Worm (Caenorhabditis elegans) whole organism, mixed stage, embryonic: ENCODE measurements around the gene T25B2.1.

Experiments
- M03D4.4 ChIP-seq: sonication (generic microtip); optimal IDR thresholded peaks from 2 replicates; lab custom pipeline; 2017; ENCODE audit warnings: mild to moderate bottlenecking, missing genetic modification characterization, missing compliant biosample characterization
- blmp-1 ChIP-seq: fragments of 150-350 bp; optimal IDR thresholded peaks from 2 replicates; lab custom pipeline; 2014; ENCODE audit warnings: missing biosample characterization, missing genetic modification characterization
- ceh-83 ChIP-seq: fragments of 200-800 bp; sonication (Bioruptor generic); optimal IDR thresholded peaks from 2 replicates; lab custom pipeline; 2018; ENCODE audit warnings: mild to moderate bottlenecking, missing genetic modification characterization, missing compliant biosample characterization
- elt-3 ChIP-seq: fragments of 150-350 bp; optimal IDR thresholded peaks from 2 replicates; lab custom pipeline; 2014; ENCODE audit warnings: missing biosample characterization, missing genetic modification characterization
- flh-1 ChIP-seq: fragments of 200-800 bp; sonication (Bioruptor generic); optimal IDR thresholded peaks from 2 replicates; lab custom pipeline; 2018; ENCODE audit warnings: mild to moderate bottlenecking, missing genetic modification characterization, moderate library complexity, missing compliant biosample characterization
- ham-2 ChIP-seq: fragments of 200-800 bp; sonication (Bioruptor generic); optimal IDR thresholded peaks from 2 replicates; lab custom pipeline; 2018; ENCODE audit warnings: mild to moderate bottlenecking, missing genetic modification characterization, missing compliant biosample characterization
- lin-32 ChIP-seq: fragments of 200-800 bp; sonication (Bioruptor generic); optimal IDR thresholded peaks from 2 replicates; lab custom pipeline; 2018; ENCODE audit warnings: mild to moderate bottlenecking, missing genetic modification characterization, missing compliant biosample characterization
- lsy-2 ChIP-seq: fragments of 150-350 bp; optimal IDR thresholded peaks from 2 replicates; lab custom pipeline; 2014; ENCODE audit warnings: missing biosample characterization, missing genetic modification characterization
- nhr-12 ChIP-seq: fragments of 150-350 bp; optimal IDR thresholded peaks from 2 replicates; lab custom pipeline; 2014; ENCODE audit warnings: missing biosample characterization, missing genetic modification characterization
- pha-4 ChIP-seq: fragments of 150-350 bp; optimal IDR thresholded peaks from 2 replicates; lab custom pipeline; 2018; ENCODE audit warnings: missing biosample characterization, missing genetic modification reagents, missing genetic modification characterization
- snpc-4 ChIP-seq: fragments of 150-350 bp; optimal IDR thresholded peaks from 2 replicates; lab custom pipeline; 2014; ENCODE audit warnings: missing biosample characterization, missing genetic modification characterization
- unc-62 ChIP-seq: fragments of 150-350 bp; optimal IDR thresholded peaks from 2 replicates; lab custom pipeline; 2014; ENCODE audit warnings: missing biosample characterization, missing genetic modification reagents, missing genetic modification characterization

- TF ChIP-seq pha-4 (tag; lab: Kevin White, UChicago) (no peak), lin-32 (GFP tag; lab: Kevin White, UChicago) (no peak), M03D4.4 (tag; lab: Kevin White, UChicago) (no peak), snpc-4 (tag; lab: Kevin White, UChicago) (no peak), elt-3 (no peak), ceh-83 (GFP tag; lab: Kevin White, UChicago) (no peak), lsy-2 (tag; lab: Kevin White, UChicago) (no peak), unc-62 (GFP tag; lab: Kevin White, UChicago) (no peak), nhr-12 (tag; lab: Kevin White, UChicago) (no peak), flh-1 (no peak), blmp-1 (tag; lab: Kevin White, UChicago) (no peak), ham-2 (GFP tag; lab: Kevin White, UChicago) (no peak)
Measured at ce11 chrX:6203315-6203714, 29.6 kb downstream of the T25B2.1 start.
